Worm (Caenorhabditis elegans): ENCODE measurements around the gene sre-21.
A peak's percentile ranks its signal among the peaks of the same experiment; 100 is the strongest.

The sre-21 gene

ce11 chrV:17784363-17784762, 11.4 kb upstream of the sre-21 start:
- TF ChIP-seq nhr-12 (tag; optimal IDR thresholded peaks at IDR 0.05) (no peak), sma-9 (GFP tag; optimal IDR thresholded peaks at IDR 0.05) (no peak), sma-9 (tag; optimal IDR thresholded peaks at IDR 0.05) (no peak), elt-1 (tag; optimal IDR thresholded peaks at IDR 0.05) (no peak), snpc-4 (tag; optimal IDR thresholded peaks at IDR 0.05) (no peak), lsy-2 (tag; optimal IDR thresholded peaks at IDR 0.05) (no peak), blmp-1 (tag; optimal IDR thresholded peaks at IDR 0.05; ENCODE audit: insufficient read depth) (no peak), nhr-10 (tag; optimal IDR thresholded peaks at IDR 0.05) (no peak), fos-1 (tag; optimal IDR thresholded peaks at IDR 0.05) (no peak), ceh-16 (tag; optimal IDR thresholded peaks at IDR 0.05) (no peak), unc-39 (tag; optimal IDR thresholded peaks at IDR 0.05) (no peak), egl-27 (tag; optimal IDR thresholded peaks at IDR 0.05) (no peak), dmd-4 (tag; optimal IDR thresholded peaks at IDR 0.05) (no peak), crh-2 (tag; optimal IDR thresholded peaks at IDR 0.05) (no peak), sma-3 (GFP tag; optimal IDR thresholded peaks at IDR 0.05) (no peak), unc-55 (GFP tag; optimal IDR thresholded peaks at IDR 0.05) (no peak), nhr-11 (tag; optimal IDR thresholded peaks at IDR 0.05) (no peak), gmeb-1 (tag; optimal IDR thresholded peaks at IDR 0.05) (no peak), nhr-6 (tag; optimal IDR thresholded peaks at IDR 0.05) (no peak)

- no peak for TF ChIP-seq dmd-4 (tag; optimal IDR thresholded peaks at IDR 0.05)
- no peak for TF ChIP-seq zag-1 (tag; optimal IDR thresholded peaks at IDR 0.05)
- TF ChIP-seq nhr-129 (tag; optimal IDR thresholded peaks at IDR 0.05): no peak
- no peak for TF ChIP-seq snpc-4 (tag; optimal IDR thresholded peaks at IDR 0.05)
- TF ChIP-seq lin-39 (tag; optimal IDR thresholded peaks at IDR 0.05): no peak
- no peak for TF ChIP-seq nhr-11 (tag; optimal IDR thresholded peaks at IDR 0.05)
- TF ChIP-seq ztf-11 (tag; optimal IDR thresholded peaks at IDR 0.05): no peak
- TF ChIP-seq ztf-1 (GFP tag; conservative IDR thresholded peaks at IDR 0.05): no peak
- TF ChIP-seq aly-2 (tag; optimal IDR thresholded peaks at IDR 0.05): no peak
- no peak for TF ChIP-seq unc-39 (tag; optimal IDR thresholded peaks at IDR 0.05)
- no peak for TF ChIP-seq unc-55 (GFP tag; optimal IDR thresholded peaks at IDR 0.05)
- no peak for TF ChIP-seq ceh-16 (tag; optimal IDR thresholded peaks at IDR 0.05)
- no peak for TF ChIP-seq nhr-23 (tag; optimal IDR thresholded peaks at IDR 0.05)
Measured at ce11 chrV:17783542-17783941, 10.5 kb upstream of the sre-21 start, which contains the start of gene srab-12. Gene srab-12 (minus strand): TSS chrV:17783642.

ce11 chrV:17780285-17780684, 7.3 kb upstream of the sre-21 start:
- TF ChIP-seq crh-2 (tag; optimal IDR thresholded peaks at IDR 0.05): peak; percentile 2
- TF ChIP-seq fos-1 (tag; optimal IDR thresholded peaks at IDR 0.05): peak; percentile 50
- no peak for TF ChIP-seq gmeb-1 (tag; optimal IDR thresholded peaks at IDR 0.05)
- peak; percentile 19 for TF ChIP-seq nhr-129 (tag; optimal IDR thresholded peaks at IDR 0.05)
- no peak for TF ChIP-seq ceh-16 (tag; optimal IDR thresholded peaks at IDR 0.05)

ce11 chrV:17777624-17778023, 4.6 kb upstream of the sre-21 start, which contains the start of gene C47A10.12:
Gene C47A10.12 (plus strand): TSS chrV:17777924.
- TF ChIP-seq ztf-11 (tag; optimal IDR thresholded peaks at IDR 0.05) (no peak), sma-3 (GFP tag; optimal IDR thresholded peaks at IDR 0.05) (no peak), lin-39 (tag; optimal IDR thresholded peaks at IDR 0.05) (no peak), aly-2 (tag; optimal IDR thresholded peaks at IDR 0.05) (no peak), gmeb-1 (tag; optimal IDR thresholded peaks at IDR 0.05) (no peak), alr-1 (tag; optimal IDR thresholded peaks at IDR 0.05) (no peak), ceh-82 (tag; optimal IDR thresholded peaks at IDR 0.05) (no peak), Y55F3AM.14 (GFP tag; optimal IDR thresholded peaks at IDR 0.05) (no peak)

ce11 chrV:17777127-17777526, 4.1 kb upstream of the sre-21 start, which contains the start of gene ddo-1:
Gene ddo-1 (minus strand): TSS chrV:17777227.
- TF ChIP-seq nhr-10 (tag; optimal IDR thresholded peaks at IDR 0.05) (no peak), nhr-77 (tag; optimal IDR thresholded peaks at IDR 0.05) (no peak), crh-2 (tag; optimal IDR thresholded peaks at IDR 0.05) (no peak), fos-1 (tag; optimal IDR thresholded peaks at IDR 0.05) (no peak), lin-39 (tag; optimal IDR thresholded peaks at IDR 0.05) (no peak)

DNA sequence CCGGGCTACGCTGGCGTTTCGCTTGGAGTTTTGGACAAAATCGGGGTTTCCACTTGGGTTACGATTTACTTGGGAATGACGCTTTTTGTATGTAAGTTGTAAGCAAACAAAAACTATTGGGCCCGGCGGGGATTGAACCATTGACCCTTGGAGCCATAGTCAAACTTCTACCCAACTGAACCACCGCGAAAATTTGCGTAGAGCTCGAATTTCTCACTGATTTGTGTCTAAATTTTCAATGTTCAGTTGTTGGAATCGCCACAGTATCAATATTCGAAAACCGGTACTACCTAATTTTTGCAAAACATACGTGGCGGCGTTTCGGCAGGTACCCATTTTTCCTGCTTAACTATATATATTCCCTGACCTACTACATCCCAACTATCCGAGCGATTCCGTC, 5.2 kb downstream of the sre-21 start:
- TF ChIP-seq unc-55 (GFP tag; optimal IDR thresholded peaks at IDR 0.05) (no peak), nhr-237 (tag; optimal IDR thresholded peaks at IDR 0.05) (no peak), nhr-25 (tag; optimal IDR thresholded peaks at IDR 0.05) (no peak), aly-2 (tag; optimal IDR thresholded peaks at IDR 0.05) (no peak), unc-39 (tag; optimal IDR thresholded peaks at IDR 0.05) (no peak), blmp-1 (tag; optimal IDR thresholded peaks at IDR 0.05; ENCODE audit: insufficient read depth) (no peak), skn-1 (tag; optimal IDR thresholded peaks at IDR 0.05) (no peak), crh-2 (tag; optimal IDR thresholded peaks at IDR 0.05) (no peak), egl-27 (tag; optimal IDR thresholded peaks at IDR 0.05) (no peak), lin-11 (tag; optimal IDR thresholded peaks at IDR 0.05) (no peak), fos-1 (tag; optimal IDR thresholded peaks at IDR 0.05) (no peak), lsy-2 (tag; optimal IDR thresholded peaks at IDR 0.05) (no peak), nhr-10 (tag; optimal IDR thresholded peaks at IDR 0.05) (no peak), sma-9 (GFP tag; optimal IDR thresholded peaks at IDR 0.05) (no peak), sma-9 (tag; optimal IDR thresholded peaks at IDR 0.05) (no peak)

Measured in whole organism, L2 larva.